Worm (Caenorhabditis elegans) whole organism, late embryonic: Measurements from ENCODE around the gene bir-1.

Source experiments
- ceh-19 ChIP-seq: fragments of 200-800 bp; sonication (Bioruptor generic); optimal IDR thresholded peaks from 2 replicates; lab custom pipeline; 2018; ENCODE audit warnings: mild to moderate bottlenecking, missing genetic modification characterization, missing compliant biosample characterization
- ceh-2 ChIP-seq: sonication (generic microtip); optimal IDR thresholded peaks from 2 replicates; lab custom pipeline; 2016; ENCODE audit warnings: missing genotype, missing genetic modification characterization, missing compliant biosample characterization
- ceh-31 ChIP-seq: sonication (generic microtip); optimal IDR thresholded peaks from 2 replicates; lab custom pipeline; 2016; ENCODE audit warnings: missing genetic modification characterization, missing compliant biosample characterization
- ceh-48 ChIP-seq: sonication (generic microtip); optimal IDR thresholded peaks from 2 replicates; lab custom pipeline; 2016; ENCODE audit warnings: missing genetic modification characterization, inconsistent platforms, missing compliant biosample characterization
- dve-1 ChIP-seq: sonication (generic microtip); optimal IDR thresholded peaks from 2 replicates; lab custom pipeline; 2017; ENCODE audit warnings: antibody characterized with exemption, mild to moderate bottlenecking, missing genetic modification characterization, missing compliant biosample characterization
- elt-2 ChIP-seq: sonication (generic microtip); optimal IDR thresholded peaks from 2 replicates; lab custom pipeline; 2016; ENCODE audit warnings: missing genetic modification reagents, missing genetic modification characterization, missing compliant biosample characterization
- elt-4 ChIP-seq: sonication (generic microtip); optimal IDR thresholded peaks from 2 replicates; lab custom pipeline; 2016; ENCODE audit warnings: missing genetic modification characterization, missing compliant biosample characterization
- lim-6 ChIP-seq: sonication (generic microtip); optimal IDR thresholded peaks from 2 replicates; lab custom pipeline; 2016; ENCODE audit warnings: missing genetic modification characterization, missing compliant biosample characterization
- pat-9 ChIP-seq: fragments of 200-800 bp; sonication (Bioruptor generic); optimal IDR thresholded peaks from 2 replicates; lab custom pipeline; 2018; ENCODE audit warnings: mild to moderate bottlenecking, missing genetic modification characterization, moderate library complexity, missing compliant biosample characterization
- pros-1 ChIP-seq: fragments of 150-350 bp; optimal IDR thresholded peaks from 2 replicates; lab custom pipeline; 2014; ENCODE audit warnings: missing biosample characterization, missing genetic modification reagents, missing genetic modification characterization
- sox-4 ChIP-seq: sonication (generic microtip); optimal IDR thresholded peaks from 2 replicates; lab custom pipeline; 2017; ENCODE audit warnings: mild to moderate bottlenecking, missing genetic modification characterization, inconsistent platforms, missing compliant biosample characterization
- tbx-2 ChIP-seq: sonication (generic microtip); optimal IDR thresholded peaks from 2 replicates; lab custom pipeline; 2016; ENCODE audit warnings: missing genetic modification characterization, missing compliant biosample characterization
- ttx-3 ChIP-seq: sonication (generic microtip); optimal IDR thresholded peaks from 2 replicates; lab custom pipeline; 2016; ENCODE audit warnings: missing genetic modification reagents, missing genetic modification characterization, missing compliant biosample characterization
- unc-86 ChIP-seq: sonication (generic microtip); optimal IDR thresholded peaks from 2 replicates; lab custom pipeline; 2016; ENCODE audit warnings: missing genetic modification characterization, missing compliant biosample characterization

DNA sequence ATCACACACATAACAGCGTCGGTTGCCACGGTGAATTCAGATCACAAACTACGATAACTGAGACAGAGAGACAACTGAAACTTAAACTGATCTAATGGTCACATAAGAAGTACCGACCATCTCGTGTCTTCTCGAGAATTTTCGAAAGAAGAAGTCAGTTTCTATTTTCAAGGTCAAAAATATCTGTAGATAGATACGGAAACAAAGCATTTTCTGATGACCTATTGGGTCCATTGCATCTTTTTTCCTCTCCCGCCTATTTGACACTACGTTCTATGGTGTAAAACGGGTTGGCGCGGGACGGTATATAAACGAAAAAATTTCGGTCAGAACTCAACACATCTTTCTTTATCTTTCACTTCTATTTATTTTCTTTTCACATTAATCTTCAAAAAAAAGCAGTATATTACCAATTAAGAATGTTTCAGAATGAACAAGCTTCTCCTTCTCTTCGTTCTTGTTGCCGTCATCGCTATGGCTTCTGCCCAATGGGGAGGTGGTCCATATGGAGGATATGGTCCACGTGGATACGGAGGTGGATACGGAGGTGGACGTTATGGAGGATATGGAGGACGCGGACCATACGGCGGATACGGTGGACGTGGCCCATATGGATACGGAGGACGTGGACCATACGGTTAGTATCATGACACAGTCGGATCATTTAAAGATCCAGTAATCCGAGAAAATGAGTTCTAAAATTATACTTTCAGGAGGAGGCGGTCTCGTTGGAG, 28.2 kb upstream of the bir-1 start, which contains the start of gene nlp-24:
- TF ChIP-seq ceh-19 (GFP tag; lab: Kevin White, UChicago) (no peak), unc-86 (no peak), sox-4 (no peak), ttx-3 (no peak), elt-4 (tag; lab: Kevin White, UChicago) (no peak), elt-2 (tag; lab: Kevin White, UChicago) (no peak), lim-6 (tag; lab: Kevin White, UChicago) (no peak), ceh-31 (no peak), pros-1 (tag; lab: Kevin White, UChicago) (no peak), pat-9 (tag; lab: Kevin White, UChicago) (no peak), ceh-2 (tag; lab: Kevin White, UChicago) (no peak), ceh-48 (tag; lab: Kevin White, UChicago) (no peak), tbx-2 (tag; lab: Kevin White, UChicago) (no peak), dve-1 (tag; lab: Kevin White, UChicago) (no peak)
